Fruit fly (Drosophila melanogaster) whole organism, pupa: ENCODE measurements around the gene Asator.

Source experiments
- CG10348 ChIP-seq: fragments of 200-800 bp; sonication (Bioruptor generic); IDR thresholded peaks from 2 replicates; pipeline ENCODE4 v1.3.6; 2022; ENCODE audit warnings: missing biosample characterization, missing genetic modification characterization
- CG34367 ChIP-seq: fragments of 200-800 bp; sonication (Bioruptor generic); optimal IDR thresholded peaks from 2 replicates; lab custom pipeline; 2018; ENCODE audit warnings: missing biosample characterization, mild to moderate bottlenecking, missing genetic modification characterization
- EcR ChIP-seq: fragments of 200-800 bp; sonication (Bioruptor generic); optimal IDR thresholded peaks from 3 replicates; lab custom pipeline; 2019; ENCODE audit warnings: missing biosample characterization, missing genetic modification characterization, mild to moderate bottlenecking, moderate library complexity, missing genetic modification reagents
- Pif1A ChIP-seq: fragments of 200-800 bp; sonication (Bioruptor generic); optimal IDR thresholded peaks from 3 replicates; lab custom pipeline; 2016; ENCODE audit warnings: missing biosample characterization, missing genetic modification characterization

DNA sequence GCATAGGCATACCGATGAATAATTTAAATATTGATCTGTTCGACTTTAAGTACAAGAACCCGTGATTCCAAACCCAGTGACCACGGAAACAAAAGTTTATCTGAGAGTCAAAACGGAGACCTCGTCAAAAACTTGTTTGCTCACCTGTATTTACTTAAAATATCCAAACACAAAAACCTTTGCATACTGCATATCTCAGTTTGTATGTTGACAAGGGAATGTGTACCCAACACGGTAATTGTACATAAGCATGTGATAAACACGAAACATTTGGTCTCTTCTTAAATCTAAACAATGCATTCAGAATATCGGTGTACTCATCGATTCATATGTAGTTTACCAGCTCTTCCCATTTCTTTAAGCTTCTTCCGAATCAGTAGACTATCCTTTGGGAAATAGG, 8.9 kb upstream of the Asator start:
- TF ChIP-seq CG34367 (no peak), EcR (no peak), CG10348 (GFP tag; lab: Robert Waterston, UW) (no peak), Pif1A (GFP tag; lab: Kevin White, UChicago) (no peak)
